Worm (Caenorhabditis elegans) whole organism, young adult: ENCODE measurements around the gene vha-13.

ENCODE experiments used
- B0035.1 ChIP-seq: sonication (generic microtip); optimal IDR thresholded peaks from 2 replicates; lab custom pipeline; 2016; ENCODE audit warnings: missing genetic modification characterization, mild to moderate bottlenecking, missing compliant biosample characterization, missing genotype, missing genetic modification reagents
- F22D6.2 ChIP-seq: sonication (generic microtip); optimal IDR thresholded peaks from 2 replicates; lab custom pipeline; 2016; ENCODE audit warnings: mild to moderate bottlenecking, missing genetic modification characterization, missing compliant biosample characterization
- T07F8.4 ChIP-seq: sonication (generic microtip); optimal IDR thresholded peaks from 2 replicates; lab custom pipeline; 2016; ENCODE audit warnings: mild to moderate bottlenecking, missing genetic modification characterization, moderate library complexity, missing compliant biosample characterization
- cebp-1 ChIP-seq, 2 experiments: fragments of 200-800 bp in 1 of 2; sonication (Bioruptor generic) in 1 of 2; sonication (generic microtip) in 1 of 2; IDR thresholded peaks in 1 of 2; optimal IDR thresholded peaks in 1 of 2; 2 replicates each; pipeline versions ENCODE4 v1.3.6 to Lab custom; 2017 to 2022; ENCODE audit warnings: missing compliant biosample characterization in 2 of 2, missing genetic modification characterization in 2 of 2, mild to moderate bottlenecking in 1 of 2, missing genetic modification reagents in 1 of 2, moderate library complexity in 1 of 2
- rcor-1 ChIP-seq: fragments of 200-800 bp; sonication (Bioruptor generic); IDR thresholded peaks from 2 replicates; pipeline ENCODE4 v1.3.6; 2022; ENCODE audit warnings: missing genetic modification reagents, missing genetic modification characterization, missing compliant biosample characterization
- snpc-4 ChIP-seq, 5 experiments: fragments of 150-350 bp in 1 of 5; sonication (generic microtip) in 4 of 5; optimal IDR thresholded peaks; 2 replicates each; lab custom pipeline; 2014 to 2018; ENCODE audit warnings: missing genetic modification characterization in 5 of 5, missing biosample characterization in 3 of 5, antibody characterized with exemption in 2 of 5, mild to moderate bottlenecking in 2 of 5, missing compliant biosample characterization in 2 of 5, missing genotype in 2 of 5, moderate library complexity in 2 of 5, missing genetic modification reagents in 1 of 5
- unc-62 ChIP-seq: fragments of 150-350 bp; optimal IDR thresholded peaks from 2 replicates; lab custom pipeline; 2014; ENCODE audit warnings: missing biosample characterization, missing genetic modification reagents, missing genetic modification characterization

DNA sequence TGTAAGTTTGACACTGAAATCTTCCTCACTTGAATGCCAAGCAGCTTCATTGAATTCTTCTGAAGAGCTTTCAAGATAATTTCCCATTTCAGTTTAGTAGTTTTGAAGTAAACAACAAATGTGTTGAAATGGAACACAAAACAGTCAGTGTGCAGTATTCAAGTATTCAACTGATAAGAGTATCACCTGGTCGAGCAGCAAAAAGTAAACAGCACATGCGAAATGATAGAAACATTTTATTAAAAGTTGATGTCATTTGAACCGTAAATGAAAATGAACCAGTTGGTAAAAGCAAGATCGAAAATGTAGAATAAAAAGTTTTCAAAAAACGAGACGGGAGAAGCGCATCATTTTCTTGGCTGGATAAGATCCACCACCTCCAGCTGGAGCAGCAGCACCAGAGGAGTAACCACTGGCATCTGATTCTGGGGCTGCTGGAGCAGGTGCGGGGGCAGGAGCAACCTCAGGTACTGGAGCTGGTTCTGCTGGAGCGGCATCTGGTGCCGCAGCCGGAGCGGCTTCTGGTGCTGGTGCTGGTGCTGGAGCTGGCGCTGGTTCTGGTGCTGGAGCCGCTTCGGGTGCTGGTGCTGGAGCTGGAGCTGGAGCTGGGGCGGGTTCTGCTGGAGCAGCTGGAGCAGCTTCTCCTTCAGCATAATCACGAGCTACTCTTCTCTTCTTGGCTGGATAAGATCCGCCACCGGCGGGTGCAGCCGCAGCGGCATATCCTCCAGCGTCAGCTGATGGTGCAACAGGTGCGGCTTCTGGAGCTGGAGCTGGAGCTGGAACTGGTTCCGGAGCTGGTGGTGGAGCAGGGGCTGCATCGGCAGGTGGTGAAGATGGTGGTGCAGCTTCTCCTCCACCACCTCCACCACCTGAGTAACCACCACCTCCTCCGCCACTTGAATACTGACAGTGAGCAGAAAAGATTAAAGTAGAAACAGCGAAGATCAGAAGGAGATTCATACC lies 26.7 kb upstream of the vha-13 start, which contains the start of the genes F47B8.4 and F47B8.18:
- no peak for TF ChIP-seq snpc-4 (GFP tag; optimal IDR thresholded peaks at IDR 0.05; lab: Kevin White, UChicago)
- no peak for TF ChIP-seq snpc-4 (tag; optimal IDR thresholded peaks at IDR 0.05; lab: Kevin White, UChicago)
- TF ChIP-seq B0035.1: no peak
- TF ChIP-seq unc-62 (GFP tag; lab: Kevin White, UChicago): no peak
- TF ChIP-seq T07F8.4 (tag; lab: Kevin White, UChicago): no peak
- TF ChIP-seq F22D6.2 (tag; lab: Kevin White, UChicago): no peak
- TF ChIP-seq cebp-1 (GFP tag; IDR thresholded peaks at IDR 0.05; lab: Robert Waterston, UW): 0 out of 2 replicates have a peak, but pooled peaks have one; percentile 15
- no peak for TF ChIP-seq cebp-1 (tag; optimal IDR thresholded peaks at IDR 0.05; lab: Kevin White, UChicago)
- no peak for TF ChIP-seq rcor-1
